Worm (Caenorhabditis elegans): ENCODE results near the gene fcmt-1.

DNA sequence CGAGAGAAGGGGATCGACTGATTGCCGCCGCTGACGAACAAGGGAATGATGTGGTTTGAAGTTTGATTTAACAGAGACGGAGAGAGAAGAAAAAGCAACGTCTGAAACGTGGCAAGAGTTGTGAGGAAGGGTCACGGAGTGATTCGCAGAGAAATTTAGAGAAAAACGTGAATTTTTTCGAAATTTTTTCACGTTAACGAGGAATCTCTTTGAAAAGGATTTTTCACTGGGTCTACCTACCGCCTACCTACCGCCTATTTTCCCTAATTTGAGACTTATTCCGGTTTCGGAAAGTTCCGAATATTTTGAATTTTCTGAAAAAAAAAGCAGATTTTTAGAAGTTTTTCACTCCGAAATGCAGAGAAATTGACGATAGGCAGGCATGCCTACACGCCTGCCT lies at the start of gene fcmt-1:
- TF ChIP-seq lin-39 (tag; optimal IDR thresholded peaks at IDR 0.05) (no peak), pag-3 (tag; optimal IDR thresholded peaks at IDR 0.05; ENCODE audit: borderline replicate concordance, insufficient read depth) (no peak), lin-15B (tag; optimal IDR thresholded peaks at IDR 0.05) (no peak), nhr-71 (tag; optimal IDR thresholded peaks at IDR 0.05) (no peak), efl-3 (GFP tag; optimal IDR thresholded peaks at IDR 0.05) (no peak), hpl-2 (GFP tag; optimal IDR thresholded peaks at IDR 0.05) (no peak), nhr-76 (tag; optimal IDR thresholded peaks at IDR 0.05) (no peak), blmp-1 (tag; optimal IDR thresholded peaks at IDR 0.05) (no peak), nhr-77 (tag; optimal IDR thresholded peaks at IDR 0.05) (no peak), lir-3 (tag; optimal IDR thresholded peaks at IDR 0.05; ENCODE audit: poor library complexity) (no peak), zag-1 (tag; optimal IDR thresholded peaks at IDR 0.05) (no peak), fkh-10 (GFP tag; optimal IDR thresholded peaks at IDR 0.05) (no peak)

Measured in whole organism, L1 larva.